Fruit fly (Drosophila melanogaster): ENCODE measurements around the gene HP1D3csd.
A peak's percentile ranks its signal among the peaks of the same experiment; 100 is the strongest.

HP1D3csd gene

DNA sequence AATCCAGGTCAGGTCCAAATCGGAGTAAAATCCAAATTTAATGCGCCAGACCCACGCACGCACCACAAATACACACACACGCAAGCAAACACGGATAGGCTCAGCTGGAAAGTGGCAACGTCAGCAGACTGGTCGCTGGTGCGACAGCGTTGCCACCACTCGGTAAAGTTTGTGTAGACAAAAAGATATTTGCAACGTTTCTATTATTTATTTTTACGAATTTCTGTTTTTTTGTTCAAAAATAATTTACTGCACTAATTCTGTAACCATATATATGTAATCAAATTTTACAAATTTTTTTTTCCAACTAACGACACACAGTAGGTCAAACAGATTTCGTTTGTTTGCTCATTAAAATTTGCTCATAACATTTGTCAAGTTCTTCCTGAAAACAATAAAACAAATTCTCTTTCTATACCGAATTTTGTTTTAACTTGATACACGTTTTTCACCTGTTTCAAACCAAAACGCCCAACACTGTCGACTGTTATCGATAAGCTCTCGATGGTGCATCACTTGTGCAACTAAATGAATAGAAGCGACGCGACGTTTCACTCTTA lies 10.2 kb upstream of the HP1D3csd start, which contains the start of the genes CG7556 and CG7453 (continued):
- TF ChIP-seq CG4360 (GFP tag; IDR thresholded peaks at IDR 0.05) (no peak), CG42726 (GFP tag; IDR thresholded peaks at IDR 0.05; ENCODE audit: partially characterized antibody) (no peak), CG7786 (GFP tag; optimal IDR thresholded peaks at IDR 0.05) (peak; percentile 63), gcm (GFP tag; optimal IDR thresholded peaks at IDR 0.05) (peak; percentile 48), NC2β (GFP tag; optimal IDR thresholded peaks at IDR 0.05) (peak; percentile 42), ci (GFP tag; IDR thresholded peaks at IDR 0.05) (no peak; the same call in 2 of the 3 replicates), run (tag; optimal IDR thresholded peaks at IDR 0.05) (no peak), CG8388 (GFP tag; optimal IDR thresholded peaks at IDR 0.05) (peak; percentile 64), CG7987 (GFP tag; optimal IDR thresholded peaks at IDR 0.05) (no peak), CTCF (GFP tag; optimal IDR thresholded peaks at IDR 0.05) (no peak), CG34422 (GFP tag; IDR thresholded peaks at IDR 0.05) (peak; percentile 43; the same call in 1 of the 3 replicates), CG1233 (GFP tag; optimal IDR thresholded peaks at IDR 0.05) (peak; percentile 65), en (GFP tag; optimal IDR thresholded peaks at IDR 0.05) (peak; percentile 4), CG13287 (GFP tag; IDR thresholded peaks at IDR 0.05; ENCODE audit: partially characterized antibody) (0 out of 2 replicates have a peak, but pooled peaks have one; percentile 14), CG17568 (GFP tag; optimal IDR thresholded peaks at IDR 0.05) (peak; percentile 44), row (GFP tag; IDR thresholded peaks at IDR 0.05) (peak; percentile 83), ems (GFP tag; optimal IDR thresholded peaks at IDR 0.05) (peak; percentile 71), nerfin-1 (tag; optimal IDR thresholded peaks at IDR 0.05) (peak; percentile 57), eve (GFP tag; optimal IDR thresholded peaks at IDR 0.05) (no peak), Dfd (GFP tag; optimal IDR thresholded peaks at IDR 0.05) (no peak), wor (GFP tag; IDR thresholded peaks at IDR 0.05) (peak; percentile 54; the same call in 1 of the 2 replicates), slp2 (GFP tag; optimal IDR thresholded peaks at IDR 0.05) (peak; percentile 78), pho (GFP tag; optimal IDR thresholded peaks at IDR 0.05) (peak; percentile 79), CG13296 (GFP tag; optimal IDR thresholded peaks at IDR 0.05) (peak; percentile 53), CG31441 (GFP tag; IDR thresholded peaks at IDR 0.05) (peak; percentile 63; the same call in 1 of the 2 replicates), CHES-1-like (GFP tag; optimal IDR thresholded peaks at IDR 0.05) (peak; percentile 82), mld (GFP tag; IDR thresholded peaks at IDR 0.05; ENCODE audit: partially characterized antibody) (no peak), CG9876 (GFP tag; optimal IDR thresholded peaks at IDR 0.05) (peak; percentile 68), MESR4 (GFP tag; optimal IDR thresholded peaks at IDR 0.05) (no peak), Xrp1 (GFP tag; IDR thresholded peaks at IDR 0.05) (peak; percentile 67), CG9932 (GFP tag; IDR thresholded peaks at IDR 0.05) (peak; percentile 70), da (GFP tag; optimal IDR thresholded peaks at IDR 0.05) (peak; percentile 35), tll (GFP tag; optimal IDR thresholded peaks at IDR 0.05) (no peak), Myb (GFP tag; optimal IDR thresholded peaks at IDR 0.05) (peak; percentile 54), CG4854 (GFP tag; optimal IDR thresholded peaks at IDR 0.05) (no peak), CG8359 (GFP tag; optimal IDR thresholded peaks at IDR 0.05; ENCODE audit: borderline replicate concordance) (no peak), Aef1 (GFP tag; IDR thresholded peaks at IDR 0.05) (peak; percentile 55), dmrt99B (tag; optimal IDR thresholded peaks at IDR 0.05) (peak; percentile 62), ash1 (GFP tag; optimal IDR thresholded peaks at IDR 0.05) (no peak), CG1832 (GFP tag; optimal IDR thresholded peaks at IDR 0.05) (no peak), CG11085 (GFP tag; IDR thresholded peaks at IDR 0.05) (peak; percentile 17; the same call in 1 of the 2 replicates), CG32772 (GFP tag; IDR thresholded peaks at IDR 0.05) (peak; percentile 47; the same call in 1 of the 2 replicates), cg (GFP tag; optimal IDR thresholded peaks at IDR 0.05) (peak; percentile 76), sug (tag; optimal IDR thresholded peaks at IDR 0.05) (peak; percentile 75), vvl (GFP tag; IDR thresholded peaks at IDR 0.05) (peak; percentile 65), CG14014 (GFP tag; IDR thresholded peaks at IDR 0.05) (peak; percentile 41; the same call in 1 of the 2 replicates), CG9215 (GFP tag; IDR thresholded peaks at IDR 0.05) (peak; percentile 64), Fer3 (tag; optimal IDR thresholded peaks at IDR 0.05) (peak; percentile 54), sc (optimal IDR thresholded peaks at IDR 0.05) (no peak), sc (GFP tag; optimal IDR thresholded peaks at IDR 0.05) (peak; percentile 46), Atf6 (GFP tag; IDR thresholded peaks at IDR 0.05) (peak; percentile 66)
